Fruit fly (Drosophila melanogaster): ENCODE results near the gene CG3164.
A peak's percentile ranks its signal among the peaks of the same experiment; 100 is the strongest.

CG3164 gene

DNA sequence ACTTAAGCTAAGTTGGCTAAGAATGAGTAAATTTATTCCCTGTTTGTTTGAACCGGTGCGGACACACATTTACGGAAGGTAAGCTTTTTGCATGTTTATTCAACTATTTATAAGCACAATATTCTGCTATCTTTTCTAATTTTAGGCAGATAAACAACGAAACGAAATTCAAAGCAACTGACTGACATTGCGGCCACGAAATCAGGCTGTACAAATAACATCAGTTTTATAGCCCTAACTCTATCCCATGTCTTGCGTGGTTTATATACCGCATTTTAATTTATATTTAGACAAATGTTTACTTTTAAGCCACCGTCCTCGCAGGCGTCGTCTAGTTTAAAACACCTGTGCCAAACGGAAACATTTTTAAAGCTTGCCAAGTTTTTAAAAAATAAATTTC, 45.5 kb downstream of the CG3164 start (continued):
- TF ChIP-seq CG14014 (GFP tag; IDR thresholded peaks at IDR 0.05) (peak; percentile 33; the same call in 1 of the 2 replicates), CG12299 (tag; optimal IDR thresholded peaks at IDR 0.05) (no peak), Fer3 (tag; optimal IDR thresholded peaks at IDR 0.05) (peak; percentile 38), Fer2 (tag; optimal IDR thresholded peaks at IDR 0.05) (peak; percentile 20), CG12769 (tag; optimal IDR thresholded peaks at IDR 0.05) (peak; percentile 47), lab (GFP tag; optimal IDR thresholded peaks at IDR 0.05) (peak; percentile 75), CG15269 (tag; optimal IDR thresholded peaks at IDR 0.05) (peak; percentile 22), dysf (GFP tag; IDR thresholded peaks at IDR 0.05) (no peak), CG3281 (GFP tag; optimal IDR thresholded peaks at IDR 0.05) (peak; percentile 58), nau (GFP tag; optimal IDR thresholded peaks at IDR 0.05) (no peak), CG6175 (GFP tag; IDR thresholded peaks at IDR 0.05) (no peak), CG8478 (optimal IDR thresholded peaks at IDR 0.05) (no peak), B-H1 (GFP tag; IDR thresholded peaks at IDR 0.05) (no peak), B-H2 (GFP tag; optimal IDR thresholded peaks at IDR 0.05) (peak; percentile 36), exex (tag; optimal IDR thresholded peaks at IDR 0.05) (peak; percentile 38), CG11560 (tag; IDR thresholded peaks at IDR 0.05) (no peak), CG10321 (GFP tag; IDR thresholded peaks at IDR 0.05) (no peak)

dm6 chr2L:82080-82479, 48.5 kb downstream of the CG3164 start:
- TF ChIP-seq Neu2 (GFP tag; optimal IDR thresholded peaks at IDR 0.05; ENCODE audit: borderline replicate concordance) (no peak), sob (GFP tag; IDR thresholded peaks at IDR 0.05) (no peak), pnt (GFP tag; optimal IDR thresholded peaks at IDR 0.05) (no peak), Dek (tag; optimal IDR thresholded peaks at IDR 0.05) (no peak), Dll (GFP tag; IDR thresholded peaks at IDR 0.05; ENCODE audit: partially characterized antibody) (no peak), CG17361 (GFP tag; IDR thresholded peaks at IDR 0.05) (no peak), yki (optimal IDR thresholded peaks at IDR 0.05) (no peak), chif (GFP tag; optimal IDR thresholded peaks at IDR 0.05) (no peak), twi (tag; optimal IDR thresholded peaks at IDR 0.05) (no peak), amos (GFP tag; IDR thresholded peaks at IDR 0.05; ENCODE audit: partially characterized antibody) (no peak), HLH3B (GFP tag; IDR thresholded peaks at IDR 0.05) (no peak), CG12299 (tag; optimal IDR thresholded peaks at IDR 0.05) (no peak), CG6683 (GFP tag; optimal IDR thresholded peaks at IDR 0.05) (no peak), peb (GFP tag; IDR thresholded peaks at IDR 0.05) (no peak), CG1602 (GFP tag; optimal IDR thresholded peaks at IDR 0.05) (no peak), inv (GFP tag; IDR thresholded peaks at IDR 0.05; ENCODE audit: partially characterized antibody) (no peak), CG4424 (GFP tag; optimal IDR thresholded peaks at IDR 0.05) (no peak), CG2202 (tag; optimal IDR thresholded peaks at IDR 0.05) (no peak), CG1647 (GFP tag; optimal IDR thresholded peaks at IDR 0.05) (no peak), Taf1 (GFP tag; IDR thresholded peaks at IDR 0.05) (no peak), ci (GFP tag; IDR thresholded peaks at IDR 0.05) (no peak), mirr (GFP tag; optimal IDR thresholded peaks at IDR 0.05) (peak; percentile 82), bigmax (GFP tag; optimal IDR thresholded peaks at IDR 0.05) (no peak), ATbp (GFP tag; optimal IDR thresholded peaks at IDR 0.05) (no peak), Trl (optimal IDR thresholded peaks at IDR 0.05) (no peak), Trl (GFP tag; optimal IDR thresholded peaks at IDR 0.05) (no peak), CG1603 (tag; optimal IDR thresholded peaks at IDR 0.05) (no peak), Myb (GFP tag; optimal IDR thresholded peaks at IDR 0.05) (no peak), da (GFP tag; optimal IDR thresholded peaks at IDR 0.05) (no peak), exex (tag; optimal IDR thresholded peaks at IDR 0.05) (peak; percentile 82), CG7357 (GFP tag; IDR thresholded peaks at IDR 0.05) (no peak), kah (GFP tag; optimal IDR thresholded peaks at IDR 0.05) (peak; percentile 51), chinmo (GFP tag; IDR thresholded peaks at IDR 0.05; ENCODE audit: partially characterized antibody) (peak; percentile 74; the same call in 2 of the 4 replicates), ato (GFP tag; IDR thresholded peaks at IDR 0.05; ENCODE audit: partially characterized antibody) (no peak), hkb (optimal IDR thresholded peaks at IDR 0.05) (no peak), hkb (GFP tag; IDR thresholded peaks at IDR 0.05) (0 out of 2 replicates have a peak, but pooled peaks have one; percentile 12), crp (GFP tag; optimal IDR thresholded peaks at IDR 0.05) (no peak)

All from whole organism, embryonic.